Fruit fly (Drosophila melanogaster): Measurements from ENCODE around the gene CG13926.

Gene CG13926

dm6 chr3L:1569162-1569965, 48.6 kb downstream of the CG13926 start, which contains the start of gene Tmep:
TSS of gene Tmep (plus strand) at chr3L:1569181.
- TF ChIP-seq Asciz (GFP tag; optimal IDR thresholded peaks at IDR 0.05): no peak
- TF ChIP-seq slou (GFP tag; optimal IDR thresholded peaks at IDR 0.05): no peak
- no peak for TF ChIP-seq CG8765 (GFP tag; IDR thresholded peaks at IDR 0.05)
- TF ChIP-seq bigmax (GFP tag; optimal IDR thresholded peaks at IDR 0.05): no peak
- TF ChIP-seq CG8388 (GFP tag; optimal IDR thresholded peaks at IDR 0.05): no peak
- no peak for TF ChIP-seq Lpt (GFP tag; optimal IDR thresholded peaks at IDR 0.05)
- no peak for TF ChIP-seq CG1832 (GFP tag; optimal IDR thresholded peaks at IDR 0.05)
- no peak for TF ChIP-seq CG7556 (GFP tag; optimal IDR thresholded peaks at IDR 0.05)
- TF ChIP-seq CG30020 (tag; optimal IDR thresholded peaks at IDR 0.05): peak; percentile 67
- TF ChIP-seq CoRest (tag; optimal IDR thresholded peaks at IDR 0.05): no peak
- no peak for TF ChIP-seq pnt (GFP tag; optimal IDR thresholded peaks at IDR 0.05)
- TF ChIP-seq CG13624 (GFP tag; optimal IDR thresholded peaks at IDR 0.05): no peak
- TF ChIP-seq unc-4 (GFP tag; IDR thresholded peaks at IDR 0.05; ENCODE audit: partially characterized antibody): no peak
- no peak for TF ChIP-seq Nf-YC (tag; optimal IDR thresholded peaks at IDR 0.05)
- no peak for TF ChIP-seq CG9876 (GFP tag; optimal IDR thresholded peaks at IDR 0.05)
- no peak for TF ChIP-seq CG11093 (GFP tag; IDR thresholded peaks at IDR 0.05)
- no peak for TF ChIP-seq crc (GFP tag; optimal IDR thresholded peaks at IDR 0.05)
- no peak for TF ChIP-seq Elba2 (GFP tag; optimal IDR thresholded peaks at IDR 0.05)
- no peak for TF ChIP-seq CG8359 (GFP tag; optimal IDR thresholded peaks at IDR 0.05; ENCODE audit: borderline replicate concordance)
- TF ChIP-seq CG4404 (GFP tag; IDR thresholded peaks at IDR 0.05): no peak
- TF ChIP-seq fd96Cb (tag; optimal IDR thresholded peaks at IDR 0.05): no peak
- TF ChIP-seq CG4282 (GFP tag; optimal IDR thresholded peaks at IDR 0.05): no peak
- TF ChIP-seq phol (tag; optimal IDR thresholded peaks at IDR 0.05): no peak
- TF ChIP-seq CG16813 (GFP tag; IDR thresholded peaks at IDR 0.05; ENCODE audit: partially characterized antibody): 0 out of 3 replicates have a peak, but pooled peaks have one; percentile 15
- TF ChIP-seq cg (GFP tag; optimal IDR thresholded peaks at IDR 0.05): peak; percentile 76
- TF ChIP-seq CG14014 (GFP tag; IDR thresholded peaks at IDR 0.05): no peak
- peak; percentile 15 for TF ChIP-seq HLHmδ (GFP tag; optimal IDR thresholded peaks at IDR 0.05)
- no peak for TF ChIP-seq Xbp1 (GFP tag; optimal IDR thresholded peaks at IDR 0.05)
- 0 out of 2 replicates have a peak, but pooled peaks have one; percentile 19 for TF ChIP-seq CG32532 (GFP tag; IDR thresholded peaks at IDR 0.05)
- no peak for TF ChIP-seq Gsc (GFP tag; IDR thresholded peaks at IDR 0.05)
- TF ChIP-seq CG17385 (GFP tag; optimal IDR thresholded peaks at IDR 0.05): peak; percentile 89
- TF ChIP-seq CG4730 (GFP tag; IDR thresholded peaks at IDR 0.05): no peak
- TF ChIP-seq Dad (GFP tag; optimal IDR thresholded peaks at IDR 0.05): no peak
- TF ChIP-seq CG6854 (GFP tag; optimal IDR thresholded peaks at IDR 0.05): peak; percentile 27
- TF ChIP-seq CG12236 (GFP tag; optimal IDR thresholded peaks at IDR 0.05): no peak
- 0 out of 3 replicates have a peak, but pooled peaks have one; percentile 26 for TF ChIP-seq Dbx (GFP tag; IDR thresholded peaks at IDR 0.05)
- no peak for TF ChIP-seq CG2116 (GFP tag; optimal IDR thresholded peaks at IDR 0.05)
- TF ChIP-seq CG9609 (GFP tag; optimal IDR thresholded peaks at IDR 0.05): no peak
- no peak for TF ChIP-seq esg (GFP tag; conservative IDR thresholded peaks at IDR 0.05)
- TF ChIP-seq gsb-n (tag; optimal IDR thresholded peaks at IDR 0.05): no peak
- no peak for TF ChIP-seq jigr1 (GFP tag; IDR thresholded peaks at IDR 0.05)
- TF ChIP-seq mam (GFP tag; optimal IDR thresholded peaks at IDR 0.05): no peak
- TF ChIP-seq abd-A (tag; optimal IDR thresholded peaks at IDR 0.05): no peak
- peak; percentile 17 for TF ChIP-seq Fer1 (GFP tag; optimal IDR thresholded peaks at IDR 0.05)
- no peak for TF ChIP-seq NC2α (GFP tag; optimal IDR thresholded peaks at IDR 0.05)
- no peak for TF ChIP-seq CG5245 (GFP tag; optimal IDR thresholded peaks at IDR 0.05)
- no peak for TF ChIP-seq CG12769 (tag; optimal IDR thresholded peaks at IDR 0.05)
- peak; percentile 74 for TF ChIP-seq MESR4 (GFP tag; optimal IDR thresholded peaks at IDR 0.05)
- TF ChIP-seq CG7963 (GFP tag; IDR thresholded peaks at IDR 0.05; ENCODE audit: partially characterized antibody): no peak
- no peak for TF ChIP-seq slp2 (GFP tag; optimal IDR thresholded peaks at IDR 0.05)
